Worm (Caenorhabditis elegans) whole organism, young adult: Measurements from ENCODE around the gene K01H12.4.

ENCODE experiments used
- F10E7.11 ChIP-seq: sonication (generic microtip); optimal IDR thresholded peaks from 2 replicates; lab custom pipeline; 2017; ENCODE audit warnings: mild to moderate bottlenecking, missing genetic modification characterization, moderate library complexity, missing compliant biosample characterization
- F49E8.2 ChIP-seq: sonication (generic microtip); optimal IDR thresholded peaks from 3 replicates; lab custom pipeline; 2017; ENCODE audit warnings: missing genetic modification characterization, mild to moderate bottlenecking, missing compliant biosample characterization, antibody characterized with exemption, moderate library complexity; ENCODE audit not compliant: insufficient read depth
- F57A8.1 ChIP-seq: fragments of 200-800 bp; sonication (Bioruptor generic); optimal IDR thresholded peaks from 2 replicates; lab custom pipeline; 2018; ENCODE audit warnings: mild to moderate bottlenecking, missing genetic modification characterization, moderate library complexity, missing compliant biosample characterization
- K11D2.4 ChIP-seq: fragments of 200-800 bp; sonication (Bioruptor generic); IDR thresholded peaks from 2 replicates; pipeline ENCODE4 v1.3.6; 2022; ENCODE audit warnings: missing genetic modification reagents, missing genetic modification characterization, missing compliant biosample characterization
- T26A5.8 ChIP-seq: sonication (generic microtip); optimal IDR thresholded peaks from 2 replicates; lab custom pipeline; 2016; ENCODE audit warnings: missing genetic modification characterization, missing compliant biosample characterization
- Y53F4B.3 ChIP-seq: fragments of 200-800 bp; sonication (Bioruptor generic); IDR thresholded peaks from 2 replicates; pipeline ENCODE4 v1.3.6; 2022; ENCODE audit warnings: missing genetic modification reagents, missing genetic modification characterization, missing compliant biosample characterization
- athp-1 ChIP-seq: sonication (generic microtip); optimal IDR thresholded peaks from 2 replicates; lab custom pipeline; 2017; ENCODE audit warnings: mild to moderate bottlenecking, missing genetic modification characterization, missing compliant biosample characterization
- attf-3 ChIP-seq: fragments of 200-800 bp; sonication (Bioruptor generic); conservative IDR thresholded peaks from 2 replicates; pipeline ENCODE4 v1.3.6; 2022; ENCODE audit warnings: missing genetic modification reagents, missing genetic modification characterization, missing compliant biosample characterization
- attf-5 ChIP-seq: fragments of 200-800 bp; sonication (Bioruptor generic); optimal IDR thresholded peaks from 2 replicates; lab custom pipeline; 2018; ENCODE audit warnings: mild to moderate bottlenecking, missing genetic modification characterization, missing compliant biosample characterization
- cebp-1 ChIP-seq, 2 experiments: fragments of 200-800 bp in 1 of 2; sonication (Bioruptor generic) in 1 of 2; sonication (generic microtip) in 1 of 2; IDR thresholded peaks in 1 of 2; optimal IDR thresholded peaks in 1 of 2; 2 replicates each; pipeline versions ENCODE4 v1.3.6 to Lab custom; 2017 to 2022; ENCODE audit warnings: missing compliant biosample characterization in 2 of 2, missing genetic modification characterization in 2 of 2, mild to moderate bottlenecking in 1 of 2, missing genetic modification reagents in 1 of 2, moderate library complexity in 1 of 2
- ceh-100 ChIP-seq: fragments of 200-800 bp; sonication (Bioruptor generic); IDR thresholded peaks from 2 replicates; pipeline ENCODE4 v1.3.6; 2022; ENCODE audit warnings: missing genetic modification reagents, missing genetic modification characterization, missing compliant biosample characterization
- ceh-40 ChIP-seq: fragments of 200-800 bp; sonication (Bioruptor generic); IDR thresholded peaks from 2 replicates; pipeline ENCODE4 v1.3.6; 2022; ENCODE audit warnings: missing genetic modification characterization, missing compliant biosample characterization
- ceh-58 ChIP-seq: fragments of 200-800 bp; sonication (Bioruptor generic); IDR thresholded peaks from 2 replicates; pipeline ENCODE4 v1.3.6; 2022; ENCODE audit warnings: missing genetic modification characterization, missing compliant biosample characterization
- dpl-1 ChIP-seq: fragments of 150-350 bp; optimal IDR thresholded peaks from 2 replicates; lab custom pipeline; 2014; ENCODE audit warnings: missing biosample characterization, missing genetic modification reagents, missing genetic modification characterization
- egl-18 ChIP-seq: fragments of 200-800 bp; sonication (Bioruptor generic); IDR thresholded peaks from 2 replicates; pipeline ENCODE4 v1.3.6; 2022; ENCODE audit warnings: missing genetic modification reagents, missing genetic modification characterization, missing compliant biosample characterization
- egl-44 ChIP-seq: fragments of 200-800 bp; sonication (Bioruptor generic); IDR thresholded peaks from 2 replicates; pipeline ENCODE4 v1.3.6; 2022; ENCODE audit warnings: missing genetic modification reagents, missing genetic modification characterization, missing compliant biosample characterization
- fkh-3 ChIP-seq: sonication (generic microtip); optimal IDR thresholded peaks from 2 replicates; lab custom pipeline; 2016; ENCODE audit warnings: mild to moderate bottlenecking, missing genetic modification characterization, missing compliant biosample characterization
- him-1 ChIP-seq: sonication (generic microtip); optimal IDR thresholded peaks from 2 replicates; lab custom pipeline; 2016; ENCODE audit warnings: missing genotype, missing genetic modification reagents, missing genetic modification characterization, missing compliant biosample characterization
- hlh-12 ChIP-seq: sonication (generic microtip); optimal IDR thresholded peaks from 2 replicates; lab custom pipeline; 2016; ENCODE audit warnings: missing genetic modification characterization, missing compliant biosample characterization
- hlh-26 ChIP-seq: fragments of 200-800 bp; sonication (Bioruptor generic); conservative IDR thresholded peaks from 2 replicates; pipeline ENCODE4 v1.3.6; 2022; ENCODE audit warnings: missing genetic modification reagents, missing genetic modification characterization, missing compliant biosample characterization
- hmg-1.2 ChIP-seq: fragments of 200-800 bp; sonication (Bioruptor generic); IDR thresholded peaks from 2 replicates; pipeline ENCODE4 v1.3.6; 2022; ENCODE audit warnings: missing genetic modification reagents, missing genetic modification characterization, missing compliant biosample characterization
- hrde-1 ChIP-seq: sonication (generic microtip); optimal IDR thresholded peaks from 2 replicates; lab custom pipeline; 2016; ENCODE audit warnings: missing genetic modification characterization, mild to moderate bottlenecking, missing compliant biosample characterization, moderate library complexity, missing genotype, missing genetic modification reagents, borderline replicate concordance
- let-526 ChIP-seq: fragments of 200-800 bp; sonication (Bioruptor generic); IDR thresholded peaks from 2 replicates; pipeline ENCODE4 v1.3.6; 2022; ENCODE audit warnings: missing genetic modification reagents, missing genetic modification characterization, missing compliant biosample characterization
- lsl-1 ChIP-seq: fragments of 200-800 bp; sonication (Bioruptor generic); optimal IDR thresholded peaks from 2 replicates; lab custom pipeline; 2018; ENCODE audit warnings: mild to moderate bottlenecking, missing genetic modification characterization, moderate library complexity, missing compliant biosample characterization
- lsy-27 ChIP-seq: sonication (generic microtip); optimal IDR thresholded peaks from 2 replicates; lab custom pipeline; 2017; ENCODE audit warnings: missing genetic modification characterization, mild to moderate bottlenecking, missing compliant biosample characterization, antibody characterized with exemption, missing genotype, borderline replicate concordance; ENCODE audit not compliant: insufficient read depth
- mcd-1 ChIP-seq: fragments of 200-800 bp; sonication (Bioruptor generic); IDR thresholded peaks from 2 replicates; pipeline ENCODE4 v1.3.6; 2022; ENCODE audit warnings: missing genetic modification reagents, missing genetic modification characterization, missing compliant biosample characterization
- mxl-1 ChIP-seq: sonication (generic microtip); optimal IDR thresholded peaks from 2 replicates; lab custom pipeline; 2016; ENCODE audit warnings: missing genetic modification characterization, missing compliant biosample characterization
- nfya-1 ChIP-seq: sonication (generic microtip); optimal IDR thresholded peaks from 2 replicates; lab custom pipeline; 2017; ENCODE audit warnings: antibody characterized with exemption, missing compliant biosample characterization, missing genetic modification characterization, borderline replicate concordance; ENCODE audit not compliant: insufficient read depth
- nfyb-1 ChIP-seq: fragments of 200-800 bp; sonication (Bioruptor generic); IDR thresholded peaks from 2 replicates; pipeline ENCODE4 v1.3.6; 2022; ENCODE audit warnings: missing genetic modification reagents, missing genetic modification characterization, missing compliant biosample characterization
- nhr-80 ChIP-seq: sonication (generic microtip); optimal IDR thresholded peaks from 2 replicates; lab custom pipeline; 2016; ENCODE audit warnings: missing genetic modification characterization, missing compliant biosample characterization
- snpc-3.4 ChIP-seq: sonication (generic microtip); optimal IDR thresholded peaks from 2 replicates; lab custom pipeline; 2017; ENCODE audit warnings: missing genetic modification characterization, mild to moderate bottlenecking, missing compliant biosample characterization, antibody characterized with exemption, moderate library complexity, missing genotype, missing genetic modification reagents
- snpc-4 ChIP-seq, 5 experiments: fragments of 150-350 bp in 1 of 5; sonication (generic microtip) in 4 of 5; optimal IDR thresholded peaks; 2 replicates each; lab custom pipeline; 2014 to 2018; ENCODE audit warnings: missing genetic modification characterization in 5 of 5, missing biosample characterization in 3 of 5, antibody characterized with exemption in 2 of 5, mild to moderate bottlenecking in 2 of 5, missing compliant biosample characterization in 2 of 5, missing genotype in 2 of 5, moderate library complexity in 2 of 5, missing genetic modification reagents in 1 of 5
- zfh-2 ChIP-seq: fragments of 200-800 bp; sonication (Bioruptor generic); conservative IDR thresholded peaks from 2 replicates; pipeline ENCODE4 v1.3.6; 2022; ENCODE audit warnings: missing genetic modification reagents, missing genetic modification characterization, missing compliant biosample characterization
- ztf-3 ChIP-seq: fragments of 200-800 bp; sonication (Bioruptor generic); optimal IDR thresholded peaks from 2 replicates; lab custom pipeline; 2018; ENCODE audit warnings: mild to moderate bottlenecking, missing genetic modification characterization, missing compliant biosample characterization

The K01H12.4 gene

ce11 chrIV:9728376-9728775, 15.5 kb downstream of the K01H12.4 start, which contains the start of gene nhr-100:
TSS of gene nhr-100 (plus strand) at chrIV:9728676.
- TF ChIP-seq athp-1 (tag; lab: Kevin White, UChicago), result no peak
- TF ChIP-seq lsy-27 (tag; lab: Kevin White, UChicago), result no peak

- TF ChIP-seq hlh-12 (tag; lab: Kevin White, UChicago) (no peak), egl-18 (GFP tag; lab: Robert Waterston, UW) (no peak), him-1 (tag; lab: Kevin White, UChicago) (peak; percentile 9), snpc-4 (GFP tag; optimal IDR thresholded peaks at IDR 0.05; lab: Kevin White, UChicago) (no peak), snpc-4 (tag; optimal IDR thresholded peaks at IDR 0.05; lab: Kevin White, UChicago) (peak in 1 of 4 experiments; percentile 7), lsl-1 (GFP tag; lab: Kevin White, UChicago) (peak; percentile 84), dpl-1 (GFP tag; lab: Kevin White, UChicago) (no peak), attf-3 (GFP tag; lab: Robert Waterston, UW) (no peak), mcd-1 (GFP tag; lab: Robert Waterston, UW) (0 out of 2 replicates have a peak, but pooled peaks have one; percentile 26), mxl-1 (tag; lab: Kevin White, UChicago) (no peak), ceh-100 (GFP tag; lab: Robert Waterston, UW) (peak; percentile 64), F10E7.11 (tag; lab: Kevin White, UChicago) (no peak)
These were observed 21.0 kb downstream of the K01H12.4 start for ce11 chrIV:9733904-9734303.

- TF ChIP-seq ceh-58 (GFP tag; lab: Robert Waterston, UW) (no peak), attf-5 (GFP tag; lab: Kevin White, UChicago) (no peak), hmg-1.2 (peak; percentile 9; the same call in 1 of the 2 replicates), K11D2.4 (GFP tag; lab: Robert Waterston, UW) (no peak)
These were observed 22.0 kb downstream of the K01H12.4 start for ce11 chrIV:9734861-9735260.

- TF ChIP-seq athp-1 (tag; lab: Kevin White, UChicago) (no peak), nfya-1 (tag; lab: Kevin White, UChicago) (no peak), nfyb-1 (GFP tag; lab: Robert Waterston, UW) (0 out of 2 replicates have a peak, but pooled peaks have one; percentile 17), T26A5.8 (no peak), cebp-1 (GFP tag; IDR thresholded peaks at IDR 0.05; lab: Robert Waterston, UW) (peak; percentile 24; the same call in 1 of the 2 replicates), cebp-1 (tag; optimal IDR thresholded peaks at IDR 0.05; lab: Kevin White, UChicago) (peak; percentile 77), F57A8.1 (GFP tag; lab: Kevin White, UChicago) (no peak), snpc-3.4 (tag; lab: Kevin White, UChicago) (no peak), nhr-80 (tag; lab: Kevin White, UChicago) (peak; percentile 49), attf-5 (GFP tag; lab: Kevin White, UChicago) (peak; percentile 30)
- TF ChIP-seq, all 124 proteins: peak for 4
These were observed 22.9 kb downstream of the K01H12.4 start for ce11 chrIV:9735750-9736149.

- TF ChIP-seq nhr-80 (tag; lab: Kevin White, UChicago) (peak; percentile 51), fkh-3 (tag; lab: Kevin White, UChicago) (no peak), hmg-1.2 (peak; percentile 46; the same call in 1 of the 2 replicates), attf-5 (GFP tag; lab: Kevin White, UChicago) (peak; percentile 2), Y53F4B.3 (no peak)
These were observed 24.4 kb downstream of the K01H12.4 start, which contains the start of gene cka-1 for ce11 chrIV:9737204-9737790. TSS of gene cka-1 (minus strand) at chrIV:9737621.

- no peak for TF ChIP-seq snpc-3.4 (tag; lab: Kevin White, UChicago)
- TF ChIP-seq ceh-40 (GFP tag; lab: Robert Waterston, UW), result no peak
- no peak for TF ChIP-seq F49E8.2 (tag; lab: Kevin White, UChicago)
- no peak for TF ChIP-seq ztf-3 (GFP tag; lab: Kevin White, UChicago)
- TF ChIP-seq let-526 (GFP tag; lab: Robert Waterston, UW), result no peak
- no peak for TF ChIP-seq hrde-1 (tag; lab: Kevin White, UChicago)
- TF ChIP-seq zfh-2 (GFP tag; lab: Robert Waterston, UW), result no peak
- no peak for TF ChIP-seq hlh-26
- TF ChIP-seq egl-44 (GFP tag; lab: Robert Waterston, UW), result no peak
These were observed 25.3 kb downstream of the K01H12.4 start, which contains the start of gene C28D4.10 for ce11 chrIV:9738194-9738593. TSS of gene C28D4.10 (plus strand) at chrIV:9738494.
